Worm (Caenorhabditis elegans) whole organism, L1 larva: ENCODE measurements around the gene zip-6.

Experiments
- C16A3.4 ChIP-seq: fragments of 150-350 bp; optimal IDR thresholded peaks from 2 replicates; lab custom pipeline; 2014; ENCODE audit warnings: missing biosample characterization, missing genetic modification characterization
- ama-1 ChIP-seq: fragments of 150-350 bp; optimal IDR thresholded peaks from 2 replicates; lab custom pipeline; 2014
- ets-5 ChIP-seq: fragments of 200-800 bp; sonication (Bioruptor generic); IDR thresholded peaks from 2 replicates; pipeline ENCODE4 v1.3.6; 2022; ENCODE audit warnings: missing genetic modification characterization, missing compliant biosample characterization
- jun-1 ChIP-seq: fragments of 150-350 bp; optimal IDR thresholded peaks from 2 replicates; lab custom pipeline; 2014; ENCODE audit warnings: missing biosample characterization, missing genetic modification reagents, missing genetic modification characterization
- lin-39 ChIP-seq: fragments of 150-350 bp; optimal IDR thresholded peaks from 2 replicates; lab custom pipeline; 2014; ENCODE audit warnings: missing biosample characterization, missing genetic modification reagents, missing genetic modification characterization
- mdl-1 ChIP-seq, 2 experiments: fragments of 150-350 bp; optimal IDR thresholded peaks; 2 replicates each; lab custom pipeline; 2014 to 2017; ENCODE audit warnings: missing biosample characterization in 2 of 2, missing genetic modification characterization in 2 of 2, inconsistent platforms in 1 of 2
- nhr-19 ChIP-seq: fragments of 200-800 bp; sonication (Bioruptor generic); conservative IDR thresholded peaks from 2 replicates; pipeline ENCODE4 v1.3.6; 2022; ENCODE audit warnings: missing genetic modification characterization, missing compliant biosample characterization
- rnt-1 ChIP-seq: sonication (generic microtip); optimal IDR thresholded peaks from 2 replicates; lab custom pipeline; 2016; ENCODE audit warnings: mild to moderate bottlenecking, missing genetic modification characterization, moderate library complexity, missing compliant biosample characterization
- sptf-1 ChIP-seq: fragments of 150-350 bp; optimal IDR thresholded peaks from 2 replicates; lab custom pipeline; 2014; ENCODE audit warnings: missing biosample characterization, missing genetic modification characterization
- swsn-7 ChIP-seq: sonication (generic microtip); optimal IDR thresholded peaks from 2 replicates; lab custom pipeline; 2016; ENCODE audit warnings: missing genetic modification characterization, missing compliant biosample characterization

DNA sequence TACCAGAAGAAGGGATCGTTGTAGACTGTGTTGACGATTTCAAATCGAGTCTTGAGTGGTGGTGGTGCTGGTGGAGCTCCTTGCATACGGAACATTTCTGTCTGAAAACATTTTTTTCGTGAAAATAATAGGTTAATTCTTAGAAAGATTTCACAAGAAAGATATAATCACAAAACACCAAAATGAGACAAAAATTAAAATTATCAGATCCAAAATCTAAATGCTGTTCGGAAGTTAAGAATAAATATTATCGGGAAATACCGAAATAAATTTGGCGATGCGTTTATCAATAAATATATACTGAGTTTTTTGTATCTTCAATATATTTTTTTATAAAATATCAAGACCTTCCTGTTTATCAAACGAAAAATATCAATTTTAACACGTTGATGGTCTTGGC is 39.4 kb downstream of the zip-6 start, which contains the start of gene C08F8.9:
- no peak for TF ChIP-seq nhr-19
- no peak for TF ChIP-seq ets-5 (GFP tag; lab: Robert Waterston, UW)
- TF ChIP-seq sptf-1 (tag; lab: Kevin White, UChicago) = no peak
- TF ChIP-seq swsn-7 = no peak
- TF ChIP-seq ama-1 = no peak
- TF ChIP-seq rnt-1 (tag; lab: Kevin White, UChicago) = no peak
- no peak for TF ChIP-seq mdl-1 (tag; optimal IDR thresholded peaks at IDR 0.05; lab: Kevin White, UChicago)
- TF ChIP-seq C16A3.4 (tag; lab: Kevin White, UChicago) = no peak
- no peak for TF ChIP-seq lin-39 (tag; lab: Kevin White, UChicago)
- no peak for TF ChIP-seq jun-1 (tag; lab: Kevin White, UChicago)
